Worm (Caenorhabditis elegans) whole organism, mixed stage, embryonic: Measurements from ENCODE around the gene F26F12.3.

Experiments
- M03D4.4 ChIP-seq: sonication (generic microtip); optimal IDR thresholded peaks from 2 replicates; lab custom pipeline; 2017; ENCODE audit warnings: mild to moderate bottlenecking, missing genetic modification characterization, missing compliant biosample characterization
- bed-3 ChIP-seq: fragments of 200-800 bp; sonication (Bioruptor generic); optimal IDR thresholded peaks from 3 replicates; lab custom pipeline; 2018; ENCODE audit warnings: mild to moderate bottlenecking, missing genetic modification characterization, moderate library complexity, missing compliant biosample characterization
- blmp-1 ChIP-seq: fragments of 150-350 bp; optimal IDR thresholded peaks from 2 replicates; lab custom pipeline; 2014; ENCODE audit warnings: missing biosample characterization, missing genetic modification characterization
- ceh-39 ChIP-seq: fragments of 150-350 bp; optimal IDR thresholded peaks from 2 replicates; lab custom pipeline; 2014; ENCODE audit warnings: missing biosample characterization, missing genetic modification characterization
- ceh-43 ChIP-seq: fragments of 200-800 bp; sonication (Bioruptor generic); optimal IDR thresholded peaks from 2 replicates; lab custom pipeline; 2018; ENCODE audit warnings: mild to moderate bottlenecking, missing genetic modification characterization, moderate library complexity, missing compliant biosample characterization
- ceh-83 ChIP-seq: fragments of 200-800 bp; sonication (Bioruptor generic); optimal IDR thresholded peaks from 2 replicates; lab custom pipeline; 2018; ENCODE audit warnings: mild to moderate bottlenecking, missing genetic modification characterization, missing compliant biosample characterization
- ces-1 ChIP-seq: fragments of 150-350 bp; optimal IDR thresholded peaks from 2 replicates; lab custom pipeline; 2014; ENCODE audit warnings: missing biosample characterization, missing genetic modification reagents, missing genetic modification characterization
- cnd-1 ChIP-seq: fragments of 200-800 bp; sonication (Bioruptor generic); optimal IDR thresholded peaks from 2 replicates; lab custom pipeline; 2018; ENCODE audit warnings: mild to moderate bottlenecking, missing genetic modification characterization, missing compliant biosample characterization
- drap-1 ChIP-seq: fragments of 200-800 bp; sonication (Bioruptor generic); optimal IDR thresholded peaks from 3 replicates; lab custom pipeline; 2018; ENCODE audit warnings: mild to moderate bottlenecking, missing genetic modification characterization, missing compliant biosample characterization
- elt-1 ChIP-seq: sonication (generic microtip); optimal IDR thresholded peaks from 2 replicates; lab custom pipeline; 2017; ENCODE audit warnings: missing genetic modification characterization, mild to moderate bottlenecking, missing compliant biosample characterization, antibody characterized with exemption, moderate library complexity, borderline replicate concordance; ENCODE audit not compliant: insufficient read depth
- elt-3 ChIP-seq: fragments of 150-350 bp; optimal IDR thresholded peaks from 2 replicates; lab custom pipeline; 2014; ENCODE audit warnings: missing biosample characterization, missing genetic modification characterization
- flh-1 ChIP-seq: fragments of 200-800 bp; sonication (Bioruptor generic); optimal IDR thresholded peaks from 2 replicates; lab custom pipeline; 2018; ENCODE audit warnings: mild to moderate bottlenecking, missing genetic modification characterization, moderate library complexity, missing compliant biosample characterization
- ham-2 ChIP-seq: fragments of 200-800 bp; sonication (Bioruptor generic); optimal IDR thresholded peaks from 2 replicates; lab custom pipeline; 2018; ENCODE audit warnings: mild to moderate bottlenecking, missing genetic modification characterization, missing compliant biosample characterization
- hlh-1 ChIP-seq: fragments of 150-350 bp; optimal IDR thresholded peaks from 2 replicates; lab custom pipeline; 2014; ENCODE audit warnings: missing biosample characterization, missing genetic modification reagents, missing genetic modification characterization
- lin-13 ChIP-seq: fragments of 150-350 bp; optimal IDR thresholded peaks from 2 replicates; lab custom pipeline; 2014; ENCODE audit warnings: missing biosample characterization, missing genetic modification characterization
- lin-32 ChIP-seq: fragments of 200-800 bp; sonication (Bioruptor generic); optimal IDR thresholded peaks from 2 replicates; lab custom pipeline; 2018; ENCODE audit warnings: mild to moderate bottlenecking, missing genetic modification characterization, missing compliant biosample characterization
- lsy-2 ChIP-seq: fragments of 150-350 bp; optimal IDR thresholded peaks from 2 replicates; lab custom pipeline; 2014; ENCODE audit warnings: missing biosample characterization, missing genetic modification characterization
- mab-5 ChIP-seq: fragments of 150-350 bp; optimal IDR thresholded peaks from 2 replicates; lab custom pipeline; 2014; ENCODE audit warnings: missing biosample characterization, missing genetic modification characterization
- mep-1 ChIP-seq: fragments of 150-350 bp; optimal IDR thresholded peaks from 2 replicates; lab custom pipeline; 2017; ENCODE audit warnings: missing biosample characterization, missing genetic modification reagents, missing genetic modification characterization, inconsistent platforms
- mls-2 ChIP-seq: sonication (generic microtip); optimal IDR thresholded peaks from 2 replicates; lab custom pipeline; 2016; ENCODE audit warnings: mild to moderate bottlenecking, missing genetic modification characterization, moderate library complexity, missing compliant biosample characterization
- nhr-12 ChIP-seq: fragments of 150-350 bp; optimal IDR thresholded peaks from 2 replicates; lab custom pipeline; 2014; ENCODE audit warnings: missing biosample characterization, missing genetic modification characterization
- nhr-2 ChIP-seq: fragments of 150-350 bp; optimal IDR thresholded peaks from 2 replicates; lab custom pipeline; 2014; ENCODE audit warnings: missing biosample characterization, missing genetic modification characterization
- nhr-28 ChIP-seq: fragments of 150-350 bp; optimal IDR thresholded peaks from 2 replicates; lab custom pipeline; 2014; ENCODE audit warnings: missing biosample characterization, missing genetic modification characterization
- nhr-76 ChIP-seq: sonication (generic microtip); optimal IDR thresholded peaks from 2 replicates; lab custom pipeline; 2017; ENCODE audit warnings: missing biosample characterization, missing genetic modification characterization
- pha-4 ChIP-seq: fragments of 150-350 bp; optimal IDR thresholded peaks from 2 replicates; lab custom pipeline; 2018; ENCODE audit warnings: missing biosample characterization, missing genetic modification reagents, missing genetic modification characterization
- sem-2 ChIP-seq: fragments of 200-800 bp; sonication (Bioruptor generic); optimal IDR thresholded peaks from 2 replicates; lab custom pipeline; 2018; ENCODE audit warnings: mild to moderate bottlenecking, missing genetic modification characterization, missing compliant biosample characterization
- snpc-4 ChIP-seq: fragments of 150-350 bp; optimal IDR thresholded peaks from 2 replicates; lab custom pipeline; 2014; ENCODE audit warnings: missing biosample characterization, missing genetic modification characterization
- sptf-1 ChIP-seq: sonication (generic microtip); optimal IDR thresholded peaks from 2 replicates; lab custom pipeline; 2017; ENCODE audit warnings: mild to moderate bottlenecking, missing genetic modification characterization, moderate library complexity, missing compliant biosample characterization
- tbx-8 ChIP-seq: fragments of 200-800 bp; sonication (Bioruptor generic); optimal IDR thresholded peaks from 2 replicates; lab custom pipeline; 2018; ENCODE audit warnings: mild to moderate bottlenecking, missing genetic modification characterization, moderate library complexity, missing compliant biosample characterization
- unc-120 ChIP-seq: sonication (generic microtip); optimal IDR thresholded peaks from 2 replicates; lab custom pipeline; 2017; ENCODE audit warnings: missing genetic modification characterization, missing compliant biosample characterization; ENCODE audit not compliant: poor library complexity, severe bottlenecking
- unc-39 ChIP-seq: fragments of 150-350 bp; optimal IDR thresholded peaks from 2 replicates; lab custom pipeline; 2014; ENCODE audit warnings: missing biosample characterization, missing genetic modification characterization
- unc-62 ChIP-seq: fragments of 150-350 bp; optimal IDR thresholded peaks from 2 replicates; lab custom pipeline; 2014; ENCODE audit warnings: missing biosample characterization, missing genetic modification reagents, missing genetic modification characterization
- zip-8 ChIP-seq: fragments of 150-350 bp; optimal IDR thresholded peaks from 2 replicates; lab custom pipeline; 2014; ENCODE audit warnings: missing biosample characterization, missing genetic modification characterization
- ztf-11 ChIP-seq: fragments of 150-350 bp; optimal IDR thresholded peaks from 2 replicates; lab custom pipeline; 2014; ENCODE audit warnings: missing biosample characterization, missing genetic modification characterization

Gene F26F12.3

DNA sequence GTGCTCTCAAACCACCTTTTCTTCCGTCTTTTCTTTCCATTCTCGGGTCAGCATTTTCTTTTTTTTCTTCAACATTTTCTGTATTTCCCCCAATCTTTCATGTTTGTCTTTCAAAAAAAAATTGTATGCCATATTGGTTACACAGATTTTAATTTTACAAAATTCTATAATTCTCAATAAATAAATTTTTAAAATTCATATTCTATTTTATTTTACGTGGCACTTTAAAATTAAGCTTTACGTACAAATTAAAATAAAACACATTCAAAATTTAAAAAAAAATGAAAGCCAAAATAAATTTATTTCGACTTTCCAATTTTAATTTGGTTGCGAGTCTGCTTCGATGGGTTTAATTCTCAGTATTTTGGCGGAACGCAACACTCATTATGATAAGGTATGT lies 40.1 kb downstream of the F26F12.3 start, which contains the start of gene ZC250.5:
ZC250.5 (plus strand) TSS at position 301 of the 400 bp plus-strand sequence.
- TF ChIP-seq bed-3 (GFP tag; lab: Kevin White, UChicago) (no peak), nhr-28 (tag; lab: Kevin White, UChicago) (no peak), mep-1 (no peak), cnd-1 (tag; lab: Kevin White, UChicago) (no peak), flh-1 (GFP tag; lab: Kevin White, UChicago) (no peak), ces-1 (no peak), snpc-4 (tag; lab: Kevin White, UChicago) (no peak), mab-5 (tag; lab: Kevin White, UChicago) (no peak), ceh-43 (GFP tag; lab: Kevin White, UChicago) (no peak), zip-8 (no peak)

DNA sequence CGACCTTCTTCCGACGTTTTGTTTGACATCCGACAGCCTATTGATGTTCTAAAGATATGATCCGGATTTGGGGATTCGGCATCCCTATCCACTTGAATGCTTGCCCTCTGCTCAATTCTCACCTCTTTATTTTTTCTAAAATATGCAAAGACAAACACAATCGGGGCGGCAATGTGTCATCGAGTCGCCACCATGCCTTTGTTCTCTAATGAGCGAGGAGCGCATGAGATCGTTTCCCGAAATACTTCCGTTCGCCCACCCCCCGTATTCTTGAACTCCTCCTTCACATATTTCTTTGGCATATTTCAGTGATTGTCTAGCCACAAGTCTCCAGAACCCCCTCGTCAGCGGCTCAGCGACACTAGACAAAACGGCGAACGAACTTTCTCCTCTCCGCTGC lies 46.1 kb downstream of the F26F12.3 start, which contains the start of gene cyn-17:
cyn-17 (plus strand) TSS at position 301 of the 400 bp plus-strand sequence.
- TF ChIP-seq snpc-4 (tag; lab: Kevin White, UChicago) (no peak), nhr-12 (tag; lab: Kevin White, UChicago) (no peak), lsy-2 (tag; lab: Kevin White, UChicago) (no peak), ceh-43 (GFP tag; lab: Kevin White, UChicago) (no peak), drap-1 (GFP tag; lab: Kevin White, UChicago) (no peak), mls-2 (tag; lab: Kevin White, UChicago) (no peak), tbx-8 (no peak), bed-3 (GFP tag; lab: Kevin White, UChicago) (no peak), ceh-83 (no peak), flh-1 (GFP tag; lab: Kevin White, UChicago) (no peak), mep-1 (no peak)

DNA sequence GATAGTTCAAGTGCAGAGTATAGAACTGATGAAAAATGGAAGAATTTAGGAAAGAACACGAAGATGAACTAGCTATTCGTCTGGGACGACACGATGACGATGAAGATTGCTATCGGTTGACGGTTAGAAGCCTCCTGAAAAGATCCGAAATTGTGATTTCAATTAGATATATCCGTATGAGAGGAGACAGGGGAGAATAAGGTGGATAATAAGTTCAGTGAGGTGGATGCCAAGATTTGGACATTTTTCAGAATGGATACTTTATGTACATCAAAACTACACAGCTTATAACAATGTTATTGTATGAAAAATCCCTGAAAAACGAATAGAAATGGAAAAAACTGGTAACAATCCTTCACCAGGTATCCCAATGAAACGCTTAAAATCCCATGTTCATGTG lies 47.4 kb downstream of the F26F12.3 start, which contains the start of gene nstp-3:
nstp-3 (minus strand) TSS at position 101 of the 400 bp plus-strand sequence.
- TF ChIP-seq lsy-2 (tag; lab: Kevin White, UChicago) (no peak), bed-3 (GFP tag; lab: Kevin White, UChicago) (no peak), ceh-39 (tag; lab: Kevin White, UChicago) (no peak), hlh-1 (tag; lab: Kevin White, UChicago) (no peak), elt-1 (tag; lab: Kevin White, UChicago) (peak; percentile 9)

DNA sequence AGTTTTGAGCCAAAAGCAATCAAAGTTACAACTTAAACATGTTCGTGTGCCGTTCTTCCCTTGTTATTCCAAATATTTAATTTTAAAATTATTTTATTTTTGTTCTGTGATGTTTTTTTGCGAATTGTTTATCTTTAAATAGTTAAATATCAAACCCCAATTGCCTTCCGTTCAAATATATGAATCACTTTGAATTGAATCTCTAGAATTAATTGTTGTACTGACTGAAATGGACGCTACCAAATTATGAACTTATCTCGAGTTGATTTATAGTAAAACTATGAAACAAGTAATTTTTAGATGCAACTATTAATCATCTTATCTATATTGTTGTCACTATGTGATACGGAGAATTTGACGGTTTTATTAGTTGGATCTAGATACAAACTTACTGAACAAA lies 53.5 kb downstream of the F26F12.3 start, which contains the start of gene ZC250.2:
ZC250.2 (plus strand) TSS at position 301 of the 400 bp plus-strand sequence.
- TF ChIP-seq tbx-8, result no peak
- TF ChIP-seq snpc-4 (tag; lab: Kevin White, UChicago), result no peak
- no peak for TF ChIP-seq nhr-12 (tag; lab: Kevin White, UChicago)
- no peak for TF ChIP-seq lsy-2 (tag; lab: Kevin White, UChicago)
- no peak for TF ChIP-seq pha-4
- no peak for TF ChIP-seq mep-1
- TF ChIP-seq ham-2, result no peak
- no peak for TF ChIP-seq ceh-83
- TF ChIP-seq mab-5 (tag; lab: Kevin White, UChicago), result no peak
- no peak for TF ChIP-seq lin-13
- TF ChIP-seq ceh-43 (GFP tag; lab: Kevin White, UChicago), result no peak
- TF ChIP-seq bed-3 (GFP tag; lab: Kevin White, UChicago), result no peak
- no peak for TF ChIP-seq mls-2 (tag; lab: Kevin White, UChicago)
- TF ChIP-seq ztf-11 (tag; lab: Kevin White, UChicago), result no peak
- TF ChIP-seq lin-32 (GFP tag; lab: Kevin White, UChicago), result no peak
- TF ChIP-seq blmp-1 (tag; lab: Kevin White, UChicago), result no peak
- no peak for TF ChIP-seq sptf-1 (tag; lab: Kevin White, UChicago)
- TF ChIP-seq, all 35 proteins: peak for 0

DNA sequence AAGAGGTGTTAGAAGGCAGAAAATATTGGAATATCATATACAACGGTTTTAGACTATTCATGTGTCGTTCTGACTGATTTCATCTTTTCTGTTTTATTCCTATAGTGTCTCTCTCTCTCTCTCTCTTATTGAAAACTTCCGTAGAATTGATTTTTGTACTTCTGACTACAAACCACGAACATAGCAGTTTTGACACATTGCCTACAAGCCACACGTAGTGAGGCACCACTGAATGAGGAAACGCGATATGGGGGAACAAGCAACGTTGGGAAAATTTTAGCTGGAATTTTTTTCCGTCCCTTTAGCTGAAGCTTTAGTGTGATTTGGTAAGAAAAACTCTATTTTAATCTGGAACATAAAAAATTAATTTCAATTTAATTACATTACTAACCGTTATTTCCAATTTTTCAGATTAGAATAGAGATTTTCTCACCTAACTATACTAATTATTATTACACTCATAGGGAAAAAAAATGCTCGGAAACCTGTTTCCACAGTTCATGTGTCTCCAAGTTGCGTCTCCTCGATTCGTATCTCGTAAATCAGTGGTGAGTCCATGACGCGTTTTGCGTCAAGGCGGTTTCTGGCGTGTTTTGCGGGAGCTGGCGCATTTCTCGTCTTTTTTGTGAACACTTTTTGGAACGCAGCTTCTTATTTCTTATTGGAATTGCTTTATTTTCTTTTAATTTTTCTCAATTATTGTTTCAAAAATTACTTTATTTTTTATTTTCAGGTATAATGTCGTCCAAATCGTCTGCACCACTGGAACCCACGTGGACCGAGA lies 54.8 kb downstream of the F26F12.3 start, which contains the start of the genes nhr-142 and F44E7.9:
nhr-142 (minus strand) TSS at position 57 of the 784 bp plus-strand sequence.
F44E7.9 (plus strand) TSS at position 734 of the 784 bp plus-strand sequence.
- peak; percentile 83 for TF ChIP-seq lin-13
- TF ChIP-seq unc-39 (tag; lab: Kevin White, UChicago), result no peak
- no peak for TF ChIP-seq nhr-28 (tag; lab: Kevin White, UChicago)
- no peak for TF ChIP-seq nhr-76 (tag; lab: Kevin White, UChicago)
- TF ChIP-seq pha-4, result peak; percentile 36
- TF ChIP-seq M03D4.4 (tag; lab: Kevin White, UChicago), result peak; percentile 50
- TF ChIP-seq bed-3 (GFP tag; lab: Kevin White, UChicago), result peak; percentile 23
- TF ChIP-seq ham-2, result no peak
- peak; percentile 4 for TF ChIP-seq cnd-1 (tag; lab: Kevin White, UChicago)
- no peak for TF ChIP-seq ceh-83
- no peak for TF ChIP-seq tbx-8
- TF ChIP-seq blmp-1 (tag; lab: Kevin White, UChicago), result no peak
- TF ChIP-seq nhr-2 (tag; lab: Kevin White, UChicago), result no peak
- no peak for TF ChIP-seq elt-3
- peak; percentile 29 for TF ChIP-seq unc-62 (GFP tag; lab: Kevin White, UChicago)
- no peak for TF ChIP-seq ztf-11 (tag; lab: Kevin White, UChicago)
- TF ChIP-seq hlh-1 (tag; lab: Kevin White, UChicago), result no peak
- TF ChIP-seq ces-1, result peak; percentile 49
- peak; percentile 80 for TF ChIP-seq mep-1
- no peak for TF ChIP-seq flh-1 (GFP tag; lab: Kevin White, UChicago)
- no peak for TF ChIP-seq sem-2 (GFP tag; lab: Kevin White, UChicago)
- TF ChIP-seq unc-120 (tag; lab: Kevin White, UChicago), result peak; percentile 37
- no peak for TF ChIP-seq ceh-39 (tag; lab: Kevin White, UChicago)
- TF ChIP-seq lin-32 (GFP tag; lab: Kevin White, UChicago), result no peak
- TF ChIP-seq ceh-43 (GFP tag; lab: Kevin White, UChicago), result peak; percentile 16
- peak; percentile 72 for TF ChIP-seq lsy-2 (tag; lab: Kevin White, UChicago)
- peak; percentile 71 for TF ChIP-seq drap-1 (GFP tag; lab: Kevin White, UChicago)
- peak; percentile 77 for TF ChIP-seq sptf-1 (tag; lab: Kevin White, UChicago)
- no peak for TF ChIP-seq elt-1 (tag; lab: Kevin White, UChicago)
- TF ChIP-seq nhr-12 (tag; lab: Kevin White, UChicago), result no peak
